Fruit fly (Drosophila melanogaster): ENCODE data around the gene CG18304.
A peak's percentile ranks its signal among the peaks of the same experiment; 100 is the strongest.

Gene CG18304

DNA sequence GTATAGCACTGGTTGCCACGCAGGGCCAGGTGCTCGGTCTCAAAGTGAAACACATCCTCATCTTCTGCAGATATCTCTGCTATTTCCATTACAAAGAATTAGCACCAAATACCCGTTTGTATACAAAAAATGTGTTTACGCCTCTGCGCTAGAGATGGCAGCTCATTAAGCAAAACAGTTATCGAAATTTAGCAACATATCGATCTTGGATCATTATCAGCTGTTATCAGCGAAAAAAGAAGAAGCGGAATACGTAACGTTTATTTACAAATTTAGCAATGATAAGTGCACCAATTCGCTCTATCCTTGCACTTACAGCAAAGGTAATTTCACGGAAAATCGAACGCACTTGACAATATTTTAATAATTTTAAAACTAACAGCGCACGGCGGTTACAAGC, 17.6 kb upstream of the CG18304 start, which contains the start of the genes Atac1 and Hmgcl (continued):
- TF ChIP-seq Spps (tag; optimal IDR thresholded peaks at IDR 0.05) (no peak), dm (GFP tag; optimal IDR thresholded peaks at IDR 0.05) (peak; percentile 17), Dbx (GFP tag; IDR thresholded peaks at IDR 0.05) (no peak), CG31441 (GFP tag; IDR thresholded peaks at IDR 0.05) (no peak), usp (GFP tag; optimal IDR thresholded peaks at IDR 0.05) (no peak), HLH4C (GFP tag; IDR thresholded peaks at IDR 0.05; ENCODE audit: partially characterized antibody) (peak; percentile 18; the same call in 1 of the 3 replicates), Myb (GFP tag; optimal IDR thresholded peaks at IDR 0.05) (no peak), kay (GFP tag; optimal IDR thresholded peaks at IDR 0.05) (no peak), ash1 (GFP tag; optimal IDR thresholded peaks at IDR 0.05) (no peak), ATbp (GFP tag; optimal IDR thresholded peaks at IDR 0.05) (no peak), chinmo (GFP tag; IDR thresholded peaks at IDR 0.05; ENCODE audit: partially characterized antibody) (0 out of 4 replicates have a peak, but pooled peaks have one; percentile 36), CG17186 (GFP tag; optimal IDR thresholded peaks at IDR 0.05) (no peak), fd64A (GFP tag; optimal IDR thresholded peaks at IDR 0.05) (no peak), CG4328 (GFP tag; optimal IDR thresholded peaks at IDR 0.05) (no peak), CG7786 (GFP tag; optimal IDR thresholded peaks at IDR 0.05) (no peak), slbo (GFP tag; IDR thresholded peaks at IDR 0.05) (no peak), CG4282 (GFP tag; optimal IDR thresholded peaks at IDR 0.05) (no peak), Sox102F (GFP tag; optimal IDR thresholded peaks at IDR 0.05) (no peak), CG2712 (tag; optimal IDR thresholded peaks at IDR 0.05) (no peak), caup (GFP tag; optimal IDR thresholded peaks at IDR 0.05; ENCODE audit: severe bottlenecking) (no peak), CG2875 (GFP tag; optimal IDR thresholded peaks at IDR 0.05) (no peak), bab2 (GFP tag; optimal IDR thresholded peaks at IDR 0.05) (no peak), CTCF (GFP tag; optimal IDR thresholded peaks at IDR 0.05) (no peak), bbx (GFP tag; IDR thresholded peaks at IDR 0.05; ENCODE audit: partially characterized antibody) (no peak), crol (GFP tag; IDR thresholded peaks at IDR 0.05) (no peak), br (optimal IDR thresholded peaks at IDR 0.05) (no peak), amos (GFP tag; IDR thresholded peaks at IDR 0.05; ENCODE audit: partially characterized antibody) (peak; percentile 6; the same call in 1 of the 2 replicates), dimm (GFP tag; IDR thresholded peaks at IDR 0.05) (no peak), CG6765 (GFP tag; optimal IDR thresholded peaks at IDR 0.05) (no peak), grau (tag; optimal IDR thresholded peaks at IDR 0.05) (no peak), run (tag; optimal IDR thresholded peaks at IDR 0.05) (no peak), Gug (GFP tag; IDR thresholded peaks at IDR 0.05) (no peak), slou (GFP tag; optimal IDR thresholded peaks at IDR 0.05) (no peak), CG14050 (GFP tag; IDR thresholded peaks at IDR 0.05) (no peak), H15 (GFP tag; IDR thresholded peaks at IDR 0.05) (no peak), Dp (GFP tag; optimal IDR thresholded peaks at IDR 0.05) (no peak), crp (GFP tag; optimal IDR thresholded peaks at IDR 0.05) (peak in 1 of 2 experiments; percentile 78), Lhr (GFP tag; optimal IDR thresholded peaks at IDR 0.05) (no peak), CG34422 (GFP tag; IDR thresholded peaks at IDR 0.05) (no peak), CG4730 (GFP tag; IDR thresholded peaks at IDR 0.05) (no peak), HHEX (GFP tag; optimal IDR thresholded peaks at IDR 0.05) (no peak), CG34224 (GFP tag; IDR thresholded peaks at IDR 0.05; ENCODE audit: partially characterized antibody) (peak; percentile 23; the same call in 1 of the 3 replicates), Hsf (GFP tag; optimal IDR thresholded peaks at IDR 0.05) (no peak), sd (tag; optimal IDR thresholded peaks at IDR 0.05) (no peak), ftz-f1 (GFP tag; optimal IDR thresholded peaks at IDR 0.05) (no peak), wor (GFP tag; IDR thresholded peaks at IDR 0.05) (no peak)
